Worm (Caenorhabditis elegans): ENCODE results near the gene C44H9.5.

- TF ChIP-seq ceh-40 (GFP tag; IDR thresholded peaks at IDR 0.05) = no peak
- no peak for TF ChIP-seq nfya-1 (tag; optimal IDR thresholded peaks at IDR 0.05; ENCODE audit: borderline replicate concordance, insufficient read depth)
- no peak for TF ChIP-seq unc-130 (GFP tag; optimal IDR thresholded peaks at IDR 0.05)
Observed at ce11 chrV:12819792-12820453, 29.7 kb downstream of the C44H9.5 start, which contains the start of the genes ZC443.4 and ugt-18.

Data from whole organism, young adult.